Fruit fly (Drosophila melanogaster) whole organism, embryonic: Measurements from ENCODE around the gene side-IV.

Experiments
- Atf-2 ChIP-seq: fragments of 200-800 bp; sonication (Bioruptor generic); optimal IDR thresholded peaks from 2 replicates; lab custom pipeline; 2016; ENCODE audit warnings: missing biosample characterization, missing genetic modification characterization
- Atf6 ChIP-seq: fragments of 200-800 bp; sonication (Bioruptor generic); IDR thresholded peaks from 2 replicates; pipeline ENCODE4 v1.3.6; 2022; ENCODE audit warnings: missing biosample characterization, missing genetic modification characterization
- B-H2 ChIP-seq: fragments of 200-800 bp; sonication (Bioruptor generic); optimal IDR thresholded peaks from 2 replicates; lab custom pipeline; 2018; ENCODE audit warnings: missing biosample characterization, mild to moderate bottlenecking, missing genetic modification characterization
- CG11723 ChIP-seq: fragments of 200-800 bp; sonication (Bioruptor generic); optimal IDR thresholded peaks from 2 replicates; lab custom pipeline; 2017; ENCODE audit warnings: missing biosample characterization, mild to moderate bottlenecking, missing genetic modification characterization
- CG12769 ChIP-seq: fragments of 200-800 bp; sonication (Bioruptor generic); optimal IDR thresholded peaks from 2 replicates; lab custom pipeline; 2019; ENCODE audit warnings: missing biosample characterization, mild to moderate bottlenecking, missing genetic modification characterization, moderate library complexity
- CG13296 ChIP-seq: fragments of 200-800 bp; sonication (Bioruptor generic); optimal IDR thresholded peaks from 3 replicates; lab custom pipeline; 2018; ENCODE audit warnings: missing biosample characterization, mild to moderate bottlenecking, missing genetic modification characterization
- CG14014 ChIP-seq: fragments of 200-800 bp; sonication (Bioruptor generic); IDR thresholded peaks from 2 replicates; pipeline ENCODE4 v1.3.6; 2022; ENCODE audit warnings: missing biosample characterization, missing genetic modification characterization
- CG14667 ChIP-seq: fragments of 200-800 bp; sonication (Bioruptor generic); IDR thresholded peaks from 2 replicates; pipeline ENCODE4 v1.3.6; 2022; ENCODE audit warnings: missing biosample characterization, missing genetic modification characterization
- CG2120 ChIP-seq: fragments of 200-800 bp; sonication (Bioruptor generic); optimal IDR thresholded peaks from 3 replicates; lab custom pipeline; 2016; ENCODE audit warnings: missing biosample characterization, missing genetic modification characterization
- CG2712 ChIP-seq: fragments of 200-800 bp; optimal IDR thresholded peaks from 3 replicates; lab custom pipeline; 2019; ENCODE audit warnings: missing biosample characterization, mild to moderate bottlenecking, missing genetic modification characterization, moderate library complexity
- CG31388 ChIP-seq: fragments of 200-800 bp; sonication (Bioruptor generic); optimal IDR thresholded peaks from 2 replicates; lab custom pipeline; 2016; ENCODE audit warnings: missing biosample characterization, missing genetic modification characterization
- CG4820 ChIP-seq: fragments of 200-800 bp; sonication (Bioruptor generic); optimal IDR thresholded peaks from 3 replicates; lab custom pipeline; 2016; ENCODE audit warnings: missing biosample characterization, missing genetic modification characterization
- CG9437 ChIP-seq: fragments of 200-800 bp; sonication (Bioruptor generic); optimal IDR thresholded peaks from 2 replicates; lab custom pipeline; 2018; ENCODE audit warnings: missing biosample characterization, mild to moderate bottlenecking, missing genetic modification characterization
- CG9876 ChIP-seq: fragments of 200-800 bp; sonication (Bioruptor generic); optimal IDR thresholded peaks from 2 replicates; lab custom pipeline; 2016; ENCODE audit warnings: missing biosample characterization, missing genetic modification characterization
- Fer1 ChIP-seq: fragments of 200-800 bp; sonication (Bioruptor generic); optimal IDR thresholded peaks from 2 replicates; lab custom pipeline; 2017; ENCODE audit warnings: missing biosample characterization, mild to moderate bottlenecking, missing genetic modification characterization
- Fer3 ChIP-seq: fragments of 200-800 bp; sonication (Bioruptor generic); optimal IDR thresholded peaks from 2 replicates; lab custom pipeline; 2018; ENCODE audit warnings: missing biosample characterization, mild to moderate bottlenecking, missing genetic modification characterization, moderate library complexity
- Hmx ChIP-seq: fragments of 200-800 bp; sonication (Bioruptor generic); optimal IDR thresholded peaks from 2 replicates; lab custom pipeline; 2016; ENCODE audit warnings: missing biosample characterization, missing genetic modification characterization
- Jarid2 ChIP-seq: fragments of 200-800 bp; sonication (Bioruptor generic); optimal IDR thresholded peaks from 3 replicates; lab custom pipeline; 2017; ENCODE audit warnings: mild to moderate bottlenecking, missing biosample characterization, missing genetic modification reagents, missing genetic modification characterization
- Lhr ChIP-seq: fragments of 200-800 bp; sonication (Bioruptor generic); optimal IDR thresholded peaks from 3 replicates; lab custom pipeline; 2017; ENCODE audit warnings: mild to moderate bottlenecking, missing biosample characterization, missing genetic modification reagents, missing genetic modification characterization
- Med ChIP-seq: fragments of 200-800 bp; sonication (Bioruptor generic); peaks from one replicate; lab custom pipeline; 2016; ENCODE audit warnings: missing biosample characterization, missing genetic modification characterization, mild to moderate bottlenecking, inconsistent platforms, moderate library complexity
- Mes4 ChIP-seq: fragments of 200-800 bp; sonication (Bioruptor generic); optimal IDR thresholded peaks from 2 replicates; lab custom pipeline; 2016; ENCODE audit warnings: missing biosample characterization, missing genetic modification characterization
- Nf-YC ChIP-seq: fragments of 200-800 bp; optimal IDR thresholded peaks from 3 replicates; lab custom pipeline; 2019; ENCODE audit warnings: missing biosample characterization, mild to moderate bottlenecking, missing genetic modification characterization, moderate library complexity
- Oaz ChIP-seq: fragments of 200-800 bp; sonication (Bioruptor generic); IDR thresholded peaks from 2 replicates; pipeline ENCODE4 v1.3.6; 2022; ENCODE audit warnings: missing biosample characterization, missing genetic modification characterization
- Oli ChIP-seq: fragments of 200-800 bp; sonication (Bioruptor generic); optimal IDR thresholded peaks from 2 replicates; lab custom pipeline; 2018; ENCODE audit warnings: missing biosample characterization, mild to moderate bottlenecking, missing genetic modification characterization, moderate library complexity
- Pdp1 ChIP-seq, 2 experiments: fragments of 200-800 bp; sonication (Bioruptor generic); optimal IDR thresholded peaks; 3 replicates each; lab custom pipeline; 2016; ENCODE audit warnings: missing biosample characterization in 2 of 2, missing genetic modification characterization in 2 of 2, mild to moderate bottlenecking in 1 of 2, moderate library complexity in 1 of 2
- Scr ChIP-seq: fragments of 200-800 bp; sonication (Bioruptor generic); IDR thresholded peaks from 2 replicates; pipeline ENCODE4 v1.3.6; 2022; ENCODE audit warnings: missing biosample characterization, missing genetic modification characterization; ENCODE audit not compliant: partially characterized antibody
- Sin3A ChIP-seq: fragments of >200 bp; optimal IDR thresholded peaks from 2 replicates; lab custom pipeline; 2018
- Ssrp ChIP-seq: fragments of 200-800 bp; sonication (Bioruptor generic); optimal IDR thresholded peaks from 2 replicates; lab custom pipeline; 2018; ENCODE audit warnings: missing biosample characterization, mild to moderate bottlenecking, missing genetic modification characterization, moderate library complexity
- Stat92E ChIP-seq, 3 experiments: fragments of >200 bp in 2 of 3; fragments of 200-800 bp in 1 of 3; sonication (Bioruptor generic) in 1 of 3; optimal IDR thresholded peaks; 2 replicates each; lab custom pipeline; 2017 to 2019; ENCODE audit warnings: missing biosample characterization in 3 of 3, missing genetic modification characterization in 3 of 3, mild to moderate bottlenecking in 1 of 3, moderate library complexity in 1 of 3
- YL-1 ChIP-seq: fragments of 200-800 bp; sonication (Bioruptor generic); optimal IDR thresholded peaks from 3 replicates; lab custom pipeline; 2017; ENCODE audit warnings: missing biosample characterization, mild to moderate bottlenecking, missing genetic modification characterization
- croc ChIP-seq: fragments of 200-800 bp; sonication (Bioruptor generic); conservative IDR thresholded peaks from 3 replicates; pipeline ENCODE4 v1.3.6; 2022; ENCODE audit warnings: missing biosample characterization, missing genetic modification characterization
- danr ChIP-seq: fragments of 200-800 bp; sonication (Bioruptor generic); IDR thresholded peaks from 2 replicates; pipeline ENCODE4 v1.3.6; 2022; ENCODE audit warnings: missing biosample characterization, missing genetic modification characterization
- disco-r ChIP-seq: fragments of 200-800 bp; sonication (Bioruptor generic); optimal IDR thresholded peaks from 2 replicates; lab custom pipeline; 2016; ENCODE audit warnings: missing biosample characterization, missing genetic modification characterization
- en ChIP-seq: fragments of 200-800 bp; sonication (Bioruptor generic); optimal IDR thresholded peaks from 2 replicates; lab custom pipeline; 2016; ENCODE audit warnings: missing biosample characterization, missing genetic modification characterization
- gce ChIP-seq: fragments of 200-800 bp; sonication (Bioruptor generic); IDR thresholded peaks from 3 replicates; pipeline ENCODE4 v1.3.6; 2022; ENCODE audit warnings: missing biosample characterization, missing genetic modification characterization
- hb ChIP-seq: fragments of 200-800 bp; sonication (Bioruptor generic); IDR thresholded peaks from 3 replicates; pipeline ENCODE4 v1.3.6; 2022; ENCODE audit warnings: missing biosample characterization, missing genetic modification characterization; ENCODE audit not compliant: partially characterized antibody
- hkb ChIP-seq, 2 experiments: fragments of 200-800 bp in 1 of 2; fragments of >200 bp in 1 of 2; sonication (Bioruptor generic) in 1 of 2; IDR thresholded peaks in 1 of 2; optimal IDR thresholded peaks in 1 of 2; 2 replicates each; pipeline versions ENCODE4 v1.3.6 to Lab custom; 2017 to 2022; ENCODE audit warnings: missing biosample characterization in 1 of 2, missing genetic modification characterization in 1 of 2
- ken ChIP-seq: fragments of 200-800 bp; sonication (Bioruptor generic); IDR thresholded peaks from 3 replicates; pipeline ENCODE4 v1.3.6; 2022; ENCODE audit warnings: missing biosample characterization, missing genetic modification characterization
- lbe ChIP-seq: fragments of 200-800 bp; sonication (Bioruptor generic); optimal IDR thresholded peaks from 2 replicates; lab custom pipeline; 2016; ENCODE audit warnings: missing biosample characterization, mild to moderate bottlenecking, missing genetic modification characterization
- lola ChIP-seq, 3 experiments: fragments of >200 bp in 2 of 3; fragments of 200-800 bp in 1 of 3; sonication (Bioruptor generic) in 1 of 3; optimal IDR thresholded peaks; 2 replicates each; lab custom pipeline; 2017 to 2019; ENCODE audit warnings: missing biosample characterization in 3 of 3, missing genetic modification characterization in 3 of 3, mild to moderate bottlenecking in 1 of 3, moderate library complexity in 1 of 3
- oc ChIP-seq: fragments of 200-800 bp; sonication (Bioruptor generic); optimal IDR thresholded peaks from 2 replicates; lab custom pipeline; 2018; ENCODE audit warnings: missing biosample characterization, mild to moderate bottlenecking, missing genetic modification characterization, moderate library complexity
- odd ChIP-seq: fragments of 200-800 bp; sonication (Bioruptor generic); optimal IDR thresholded peaks from 2 replicates; lab custom pipeline; 2017; ENCODE audit warnings: missing biosample characterization, mild to moderate bottlenecking, missing genetic modification characterization
- otp ChIP-seq: fragments of 200-800 bp; sonication (Bioruptor generic); IDR thresholded peaks from 3 replicates; pipeline ENCODE4, ENCODE4 v1.3.6; 2022; ENCODE audit warnings: missing biosample characterization, missing genetic modification characterization
- phol ChIP-seq: fragments of 200-800 bp; sonication (Bioruptor generic); optimal IDR thresholded peaks from 3 replicates; lab custom pipeline; 2018; ENCODE audit warnings: missing biosample characterization, mild to moderate bottlenecking, missing genetic modification characterization, moderate library complexity
- pzg ChIP-seq: fragments of 200-800 bp; sonication (Bioruptor generic); optimal IDR thresholded peaks from 3 replicates; lab custom pipeline; 2018; ENCODE audit warnings: missing biosample characterization, mild to moderate bottlenecking, missing genetic modification characterization, moderate library complexity
- run ChIP-seq: fragments of 200-800 bp; sonication (Bioruptor generic); optimal IDR thresholded peaks from 3 replicates; lab custom pipeline; 2018; ENCODE audit warnings: missing biosample characterization, mild to moderate bottlenecking, missing genetic modification characterization
- slou ChIP-seq: fragments of 200-800 bp; sonication (Bioruptor generic); optimal IDR thresholded peaks from 3 replicates; lab custom pipeline; 2016; ENCODE audit warnings: missing biosample characterization, missing genetic modification characterization
- tll ChIP-seq, 2 experiments: fragments of 200-800 bp in 1 of 2; fragments of >200 bp in 1 of 2; sonication (Bioruptor generic) in 1 of 2; optimal IDR thresholded peaks; 2 replicates each; lab custom pipeline; 2017 to 2019; ENCODE audit warnings: missing biosample characterization in 2 of 2, missing genetic modification characterization in 2 of 2, mild to moderate bottlenecking in 1 of 2, moderate library complexity in 1 of 2
- yki ChIP-seq: fragments of >200 bp; optimal IDR thresholded peaks from 3 replicates; lab custom pipeline; 2018
- zfh2 ChIP-seq: fragments of 200-800 bp; sonication (Bioruptor generic); optimal IDR thresholded peaks from 2 replicates; lab custom pipeline; 2016; ENCODE audit warnings: missing biosample characterization, missing genetic modification characterization

The side-IV gene

dm6 chr3R:13401722-13402296 is 48.6 kb upstream of the side-IV start, which contains the start of gene GILT1 (continued):
- TF ChIP-seq hkb (optimal IDR thresholded peaks at IDR 0.05; lab: Kevin White, UChicago), result no peak
- TF ChIP-seq hkb (GFP tag; IDR thresholded peaks at IDR 0.05; lab: Robert Waterston, UW), result no peak
- peak; percentile 12 for TF ChIP-seq phol (tag; lab: Kevin White, UChicago)
- TF ChIP-seq B-H2 (GFP tag; lab: Kevin White, UChicago), result no peak
- no peak for TF ChIP-seq croc (GFP tag; lab: Robert Waterston, UW)
- TF ChIP-seq YL-1 (GFP tag; lab: Kevin White, UChicago), result no peak
- TF ChIP-seq tll (GFP tag; optimal IDR thresholded peaks at IDR 0.05; lab: Kevin White, UChicago), result no peak
- no peak for TF ChIP-seq CG14667 (GFP tag; lab: Robert Waterston, UW)
- no peak for TF ChIP-seq Fer3 (tag; lab: Kevin White, UChicago)
- no peak for TF ChIP-seq Atf6
- no peak for TF ChIP-seq otp (GFP tag; lab: Robert Waterston, UW)
- TF ChIP-seq Ssrp (tag; lab: Kevin White, UChicago), result no peak
- TF ChIP-seq Stat92E (GFP tag; optimal IDR thresholded peaks at IDR 0.05; lab: Kevin White, UChicago), result peak in 1 of 3 experiments; percentile 50
- TF ChIP-seq Fer1 (GFP tag; lab: Kevin White, UChicago), result no peak
- no peak for TF ChIP-seq CG11723 (GFP tag; lab: Kevin White, UChicago)
- no peak for TF ChIP-seq lbe (GFP tag; lab: Kevin White, UChicago)
- no peak for TF ChIP-seq Mes4
- TF ChIP-seq Pdp1 (GFP tag; optimal IDR thresholded peaks at IDR 0.05; lab: Kevin White, UChicago), result peak in 1 of 2 experiments; percentile 31
- peak; percentile 65 for TF ChIP-seq Jarid2 (GFP tag; lab: Kevin White, UChicago)
- no peak for TF ChIP-seq CG12769 (tag; lab: Kevin White, UChicago)
- no peak for TF ChIP-seq zfh2
- no peak for TF ChIP-seq lola (GFP tag; optimal IDR thresholded peaks at IDR 0.05; lab: Kevin White, UChicago)
- peak; percentile 0 for TF ChIP-seq pzg (GFP tag; lab: Kevin White, UChicago)
- TF ChIP-seq disco-r (GFP tag; lab: Kevin White, UChicago), result no peak
- TF ChIP-seq CG4820 (GFP tag; lab: Kevin White, UChicago), result no peak
- no peak for TF ChIP-seq Scr (GFP tag; lab: Robert Waterston, UW)
- no peak for TF ChIP-seq hb (GFP tag; lab: Robert Waterston, UW)
- TF ChIP-seq Lhr (GFP tag; lab: Kevin White, UChicago), result no peak
- TF ChIP-seq Med (GFP tag; lab: Kevin White, UChicago), result peak; percentile 59
- no peak for TF ChIP-seq Oli (tag; lab: Kevin White, UChicago)
- no peak for TF ChIP-seq yki (lab: Kevin White, UChicago)
- no peak for TF ChIP-seq gce (GFP tag; lab: Robert Waterston, UW)
- no peak for TF ChIP-seq Oaz (GFP tag; lab: Robert Waterston, UW)
- TF ChIP-seq slou (GFP tag; lab: Kevin White, UChicago), result no peak
- no peak for TF ChIP-seq CG13296
- TF ChIP-seq CG9876 (GFP tag; lab: Kevin White, UChicago), result no peak
- TF ChIP-seq CG31388 (GFP tag; lab: Kevin White, UChicago), result no peak
- TF ChIP-seq oc (tag; lab: Kevin White, UChicago), result peak; percentile 5
- no peak for TF ChIP-seq CG2120 (GFP tag; lab: Kevin White, UChicago)
- no peak for TF ChIP-seq CG9437 (GFP tag; lab: Kevin White, UChicago)
- TF ChIP-seq en (GFP tag; lab: Kevin White, UChicago), result no peak
- no peak for TF ChIP-seq danr (GFP tag; lab: Robert Waterston, UW)
- no peak for TF ChIP-seq run (tag; lab: Kevin White, UChicago)
- TF ChIP-seq Nf-YC (tag; lab: Kevin White, UChicago), result no peak
- TF ChIP-seq CG14014 (GFP tag; lab: Robert Waterston, UW), result no peak
- no peak for TF ChIP-seq Sin3A
- no peak for TF ChIP-seq Hmx (GFP tag; lab: Kevin White, UChicago)
- TF ChIP-seq Atf-2 (GFP tag; lab: Kevin White, UChicago), result no peak
- no peak for TF ChIP-seq odd (GFP tag; lab: Kevin White, UChicago)
- TF ChIP-seq CG2712, result no peak
- no peak for TF ChIP-seq ken (GFP tag; lab: Robert Waterston, UW)
